Fruit fly (Drosophila melanogaster) whole organism, prepupa: ENCODE measurements around the gene CG15465.

ENCODE experiments used
- Blimp-1 ChIP-seq: fragments of 200-800 bp; sonication (Bioruptor generic); optimal IDR thresholded peaks from 3 replicates; lab custom pipeline; 2017; ENCODE audit warnings: missing biosample characterization, missing genetic modification characterization, mild to moderate bottlenecking, moderate library complexity, missing genetic modification reagents
- CG10631 ChIP-seq: fragments of 200-800 bp; sonication (Bioruptor generic); optimal IDR thresholded peaks from 2 replicates; lab custom pipeline; 2016; ENCODE audit warnings: missing biosample characterization, missing genetic modification characterization
- CG10669 ChIP-seq: fragments of 200-800 bp; sonication (Bioruptor generic); optimal IDR thresholded peaks from 3 replicates; lab custom pipeline; 2018; ENCODE audit warnings: missing biosample characterization, mild to moderate bottlenecking, missing genetic modification characterization, moderate library complexity
- CG11294 ChIP-seq: fragments of 200-800 bp; sonication (Bioruptor generic); IDR thresholded peaks from 2 replicates; pipeline ENCODE4 v1.3.6; 2022; ENCODE audit warnings: missing biosample characterization, missing genetic modification characterization
- CG11902 ChIP-seq: fragments of 200-800 bp; sonication (Bioruptor generic); optimal IDR thresholded peaks from 3 replicates; lab custom pipeline; 2016; ENCODE audit warnings: missing biosample characterization, missing genetic modification characterization
- CG15336 ChIP-seq: fragments of 200-800 bp; sonication (Bioruptor generic); IDR thresholded peaks from 2 replicates; pipeline ENCODE4 v1.3.6; 2022; ENCODE audit warnings: missing biosample characterization, missing genetic modification characterization
- CG1621 ChIP-seq: fragments of 200-800 bp; sonication (Bioruptor generic); optimal IDR thresholded peaks from 3 replicates; lab custom pipeline; 2018; ENCODE audit warnings: missing biosample characterization, mild to moderate bottlenecking, missing genetic modification characterization
- CG16779 ChIP-seq: fragments of 200-800 bp; sonication (Bioruptor generic); optimal IDR thresholded peaks from 3 replicates; lab custom pipeline; 2017; ENCODE audit warnings: missing biosample characterization, mild to moderate bottlenecking, missing genetic modification characterization
- CG3032 ChIP-seq: fragments of 200-800 bp; optimal IDR thresholded peaks from 2 replicates; lab custom pipeline; 2019; ENCODE audit warnings: missing biosample characterization, mild to moderate bottlenecking, missing genetic modification characterization, moderate library complexity
- CG31627 ChIP-seq: fragments of 200-800 bp; sonication (Bioruptor generic); optimal IDR thresholded peaks from 3 replicates; lab custom pipeline; 2016; ENCODE audit warnings: missing biosample characterization, missing genetic modification characterization
- CG32006 ChIP-seq: fragments of 200-800 bp; sonication (Bioruptor generic); optimal IDR thresholded peaks from 3 replicates; lab custom pipeline; 2017; ENCODE audit warnings: missing biosample characterization, mild to moderate bottlenecking, missing genetic modification characterization
- CG6163 ChIP-seq: fragments of 200-800 bp; sonication (Bioruptor generic); IDR thresholded peaks from 3 replicates; pipeline ENCODE4 v1.3.6; 2022; ENCODE audit warnings: missing biosample characterization, missing genetic modification characterization
- CG6792 ChIP-seq: fragments of 200-800 bp; sonication (Bioruptor generic); optimal IDR thresholded peaks from 3 replicates; lab custom pipeline; 2016; ENCODE audit warnings: missing biosample characterization, missing genetic modification characterization
- CG6808 ChIP-seq: fragments of 200-800 bp; sonication (Bioruptor generic); optimal IDR thresholded peaks from 3 replicates; lab custom pipeline; 2017; ENCODE audit warnings: missing biosample characterization, missing genetic modification characterization, mild to moderate bottlenecking, moderate library complexity, missing genetic modification reagents
- CG8119 ChIP-seq: fragments of 200-800 bp; sonication (Bioruptor generic); IDR thresholded peaks from 3 replicates; pipeline ENCODE4 v1.3.6; 2022; ENCODE audit warnings: missing biosample characterization, missing genetic modification characterization
- CG8319 ChIP-seq: fragments of 200-800 bp; sonication (Bioruptor generic); optimal IDR thresholded peaks from 3 replicates; lab custom pipeline; 2016; ENCODE audit warnings: missing biosample characterization, missing genetic modification characterization
- CG8632 ChIP-seq: fragments of 200-800 bp; sonication (Bioruptor generic); optimal IDR thresholded peaks from 3 replicates; lab custom pipeline; 2016; ENCODE audit warnings: missing biosample characterization, missing genetic modification characterization
- CG9139 ChIP-seq: fragments of 200-800 bp; sonication (Bioruptor generic); optimal IDR thresholded peaks from 3 replicates; lab custom pipeline; 2017; ENCODE audit warnings: missing biosample characterization, mild to moderate bottlenecking, missing genetic modification characterization
- Eip75B ChIP-seq: fragments of 200-800 bp; sonication (Bioruptor generic); optimal IDR thresholded peaks from 3 replicates; lab custom pipeline; 2016; ENCODE audit warnings: missing biosample characterization, missing genetic modification characterization
- Eip78C ChIP-seq: fragments of 200-800 bp; sonication (Bioruptor generic); peaks from one replicate; lab custom pipeline; 2016; ENCODE audit warnings: missing biosample characterization, missing genetic modification characterization
- Eip93F ChIP-seq: fragments of 200-800 bp; sonication (Bioruptor generic); optimal IDR thresholded peaks from 2 replicates; lab custom pipeline; 2016; ENCODE audit warnings: missing biosample characterization, mild to moderate bottlenecking, missing genetic modification characterization
- Ets21C ChIP-seq: fragments of 200-800 bp; sonication (Bioruptor generic); optimal IDR thresholded peaks from 3 replicates; lab custom pipeline; 2016; ENCODE audit warnings: missing biosample characterization, missing genetic modification characterization
- Gug ChIP-seq: fragments of 200-800 bp; sonication (Bioruptor generic); IDR thresholded peaks from 2 replicates; pipeline ENCODE4 v1.3.6; 2022; ENCODE audit warnings: missing biosample characterization, missing genetic modification characterization
- Hr38 ChIP-seq: sonication (Bioruptor generic); optimal IDR thresholded peaks from 2 replicates; lab custom pipeline; 2016; ENCODE audit warnings: missing biosample characterization, missing genetic modification characterization
- Hr39 ChIP-seq: fragments of 200-800 bp; sonication (Bioruptor generic); optimal IDR thresholded peaks from 2 replicates; lab custom pipeline; 2016; ENCODE audit warnings: missing biosample characterization, missing genetic modification characterization
- Hr4 ChIP-seq: fragments of 200-800 bp; sonication (Bioruptor generic); optimal IDR thresholded peaks from 3 replicates; lab custom pipeline; 2016; ENCODE audit warnings: missing biosample characterization, missing genetic modification characterization
- Lpt ChIP-seq: fragments of 200-800 bp; sonication (Bioruptor generic); optimal IDR thresholded peaks from 3 replicates; lab custom pipeline; 2016; ENCODE audit warnings: missing biosample characterization, missing genetic modification characterization
- Met ChIP-seq: fragments of 200-800 bp; sonication (Bioruptor generic); optimal IDR thresholded peaks from 3 replicates; lab custom pipeline; 2016; ENCODE audit warnings: missing biosample characterization, missing genetic modification characterization
- OdsH ChIP-seq: fragments of 200-800 bp; sonication (Bioruptor generic); optimal IDR thresholded peaks from 3 replicates; lab custom pipeline; 2016; ENCODE audit warnings: missing biosample characterization, missing genetic modification characterization
- Smox ChIP-seq: fragments of 200-800 bp; sonication (Bioruptor generic); optimal IDR thresholded peaks from 3 replicates; lab custom pipeline; 2016; ENCODE audit warnings: missing biosample characterization, missing genetic modification characterization
- Sox102F ChIP-seq: fragments of 200-800 bp; sonication (Bioruptor generic); optimal IDR thresholded peaks from 2 replicates; lab custom pipeline; 2016; ENCODE audit warnings: missing biosample characterization, mild to moderate bottlenecking, missing genetic modification characterization
- achi ChIP-seq: fragments of 200-800 bp; sonication (Bioruptor generic); optimal IDR thresholded peaks from 3 replicates; lab custom pipeline; 2016; ENCODE audit warnings: missing biosample characterization, missing genetic modification characterization
- acj6 ChIP-seq: fragments of 200-800 bp; sonication (Bioruptor generic); optimal IDR thresholded peaks from 3 replicates; lab custom pipeline; 2016; ENCODE audit warnings: missing biosample characterization, missing genetic modification characterization
- cyc ChIP-seq: fragments of 200-800 bp; sonication (Bioruptor generic); optimal IDR thresholded peaks from 3 replicates; lab custom pipeline; 2016; ENCODE audit warnings: missing biosample characterization, missing genetic modification characterization
- dac ChIP-seq: fragments of 200-800 bp; sonication (Bioruptor generic); optimal IDR thresholded peaks from 2 replicates; lab custom pipeline; 2017; ENCODE audit warnings: missing biosample characterization, mild to moderate bottlenecking, missing genetic modification characterization
- dsx ChIP-seq: fragments of 200-800 bp; optimal IDR thresholded peaks from 3 replicates; lab custom pipeline; 2019; ENCODE audit warnings: missing biosample characterization, mild to moderate bottlenecking, missing genetic modification characterization, moderate library complexity; ENCODE audit not compliant: poor library complexity, severe bottlenecking
- eg ChIP-seq: fragments of 200-800 bp; sonication (Bioruptor generic); IDR thresholded peaks from 3 replicates; pipeline ENCODE4 v1.3.6; 2022; ENCODE audit warnings: missing biosample characterization, missing genetic modification characterization
- esn ChIP-seq: fragments of 200-800 bp; sonication (Bioruptor generic); optimal IDR thresholded peaks from 2 replicates; lab custom pipeline; 2016; ENCODE audit warnings: missing biosample characterization, mild to moderate bottlenecking, missing genetic modification characterization, moderate library complexity
- fkh ChIP-seq: fragments of 200-800 bp; sonication (Bioruptor generic); optimal IDR thresholded peaks from 3 replicates; lab custom pipeline; 2017; ENCODE audit warnings: missing biosample characterization, mild to moderate bottlenecking, missing genetic modification characterization, moderate library complexity
- pdm3 ChIP-seq: fragments of 200-800 bp; sonication (Bioruptor generic); optimal IDR thresholded peaks from 3 replicates; lab custom pipeline; 2016; ENCODE audit warnings: missing biosample characterization, missing genetic modification characterization
- salr ChIP-seq, 2 experiments: fragments of 200-800 bp; sonication (Bioruptor generic); optimal IDR thresholded peaks; 3 replicates each; lab custom pipeline; 2016 to 2018; ENCODE audit warnings: missing biosample characterization in 2 of 2, missing genetic modification characterization in 2 of 2, mild to moderate bottlenecking in 1 of 2
- spab ChIP-seq: fragments of 200-800 bp; sonication (Bioruptor generic); optimal IDR thresholded peaks from 2 replicates; lab custom pipeline; 2017; ENCODE audit warnings: missing biosample characterization, mild to moderate bottlenecking, missing genetic modification characterization, missing genetic modification reagents
- ss ChIP-seq, 2 experiments: fragments of 200-800 bp; sonication (Bioruptor generic); optimal IDR thresholded peaks; 2 replicates in 1 of 2; 3 replicates in 1 of 2; lab custom pipeline; 2017 to 2018; ENCODE audit warnings: mild to moderate bottlenecking in 2 of 2, missing biosample characterization in 2 of 2, missing genetic modification characterization in 2 of 2, moderate library complexity in 1 of 2
- svp ChIP-seq: fragments of 200-800 bp; sonication (Bioruptor generic); peaks from one replicate; lab custom pipeline; 2016; ENCODE audit warnings: missing biosample characterization, missing genetic modification characterization

Gene CG15465

DNA sequence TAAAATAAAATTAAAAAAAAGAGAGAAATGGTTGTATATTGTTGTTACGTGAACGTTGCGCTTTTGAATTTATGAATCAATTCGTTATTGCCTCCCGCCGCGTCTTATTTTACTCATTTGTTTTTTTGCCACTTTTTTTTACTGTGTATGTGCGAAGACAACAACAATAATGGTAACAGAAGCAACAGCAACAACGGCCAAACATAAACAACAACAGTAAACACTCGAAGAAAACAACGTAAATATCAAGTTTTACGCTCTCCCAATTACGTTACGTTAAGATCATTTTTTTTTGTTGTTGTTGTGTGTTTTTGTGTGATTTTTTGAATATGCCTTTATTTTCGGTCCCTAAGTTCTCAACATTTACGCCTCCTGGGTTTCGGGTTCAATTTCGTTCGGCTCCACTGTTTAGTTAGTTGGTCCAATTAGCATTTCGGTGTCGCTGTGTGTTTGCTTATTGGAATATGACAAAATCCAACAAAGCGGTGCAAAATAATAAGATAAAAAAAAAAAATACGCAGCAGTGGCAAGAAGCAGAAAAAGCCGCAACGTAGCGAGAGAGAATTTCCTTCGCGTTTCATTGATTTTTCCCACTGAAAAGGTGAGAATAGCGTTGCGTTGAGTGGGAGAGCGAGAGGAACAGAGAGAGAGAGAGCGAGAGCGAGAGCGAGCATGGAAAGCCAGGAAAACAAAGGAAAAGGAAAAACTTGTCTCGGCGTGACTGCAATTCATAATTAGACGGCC is 577 bp downstream of the CG15465 start (continued):
- peak; percentile 57 for TF ChIP-seq esn (GFP tag; lab: Kevin White, UChicago)
- TF ChIP-seq OdsH (GFP tag; lab: Kevin White, UChicago), result peak; percentile 33
- peak; percentile 61 for TF ChIP-seq Hr4 (GFP tag; lab: Kevin White, UChicago)
- TF ChIP-seq dac, result peak; percentile 36
- 0 out of 3 replicates have a peak, but pooled peaks have one; percentile 60 for TF ChIP-seq CG6163 (GFP tag; lab: Robert Waterston, UW)
- TF ChIP-seq acj6, result peak; percentile 44
- TF ChIP-seq achi, result peak; percentile 62
- TF ChIP-seq Eip75B (GFP tag; lab: Kevin White, UChicago), result peak; percentile 15
- no peak for TF ChIP-seq CG11902 (GFP tag; lab: Kevin White, UChicago)
- no peak for TF ChIP-seq CG9139 (GFP tag; lab: Kevin White, UChicago)

DNA sequence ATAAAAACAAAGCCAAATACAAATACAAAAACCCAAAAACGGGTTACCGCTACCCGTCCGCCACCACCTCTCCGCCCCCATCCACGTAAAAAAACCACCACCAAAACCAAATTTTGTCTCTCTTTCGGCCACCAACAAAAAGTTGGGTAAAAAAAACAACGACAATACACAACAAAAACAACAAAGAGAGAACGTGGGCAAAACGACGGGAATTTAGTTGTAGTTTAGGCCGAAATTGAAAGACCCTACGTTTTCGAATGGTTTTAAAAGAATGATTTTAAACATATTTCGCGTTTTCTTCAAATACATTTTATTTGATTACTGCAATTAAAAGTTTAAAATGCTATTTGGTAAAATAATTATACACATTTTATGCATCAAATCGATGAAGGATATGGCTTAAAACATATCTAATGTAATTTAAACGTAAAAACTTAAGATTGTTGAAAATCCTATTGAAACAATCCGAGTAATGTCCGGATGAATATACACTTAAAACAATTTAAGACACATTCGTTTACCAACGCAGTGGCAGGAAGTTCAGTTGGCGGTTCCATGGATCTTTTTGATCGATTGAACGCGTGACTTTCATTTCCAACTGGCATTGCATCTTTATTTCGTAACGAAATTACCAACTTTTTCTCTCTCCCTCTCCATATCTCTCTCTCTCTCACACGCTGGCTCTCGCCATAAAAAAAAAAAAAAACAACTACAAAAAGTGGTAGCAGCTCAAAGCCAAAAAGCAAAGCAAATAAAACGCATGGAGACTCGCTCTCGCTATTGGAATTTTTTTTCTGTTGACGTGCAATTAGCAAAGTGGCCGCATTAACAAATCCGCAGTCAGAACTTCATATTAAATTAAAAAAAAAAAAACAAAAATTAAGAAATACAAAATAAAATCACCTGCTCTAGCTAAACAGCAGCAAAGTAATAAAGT is 1.4 kb downstream of the CG15465 start:
- TF ChIP-seq CG6808 (peak; percentile 79), Hr38 (GFP tag; lab: Kevin White, UChicago) (no peak), cyc (GFP tag; lab: Kevin White, UChicago) (peak; percentile 59), OdsH (GFP tag; lab: Kevin White, UChicago) (peak; percentile 74), CG8319 (GFP tag; lab: Kevin White, UChicago) (peak; percentile 44), fkh (no peak), Sox102F (GFP tag; lab: Kevin White, UChicago) (peak; percentile 53), Met (GFP tag; lab: Kevin White, UChicago) (peak; percentile 76), CG11902 (GFP tag; lab: Kevin White, UChicago) (peak; percentile 42), CG16779 (tag; lab: Kevin White, UChicago) (peak; percentile 64), CG32006 (GFP tag; lab: Kevin White, UChicago) (peak; percentile 89), CG31627 (GFP tag; lab: Kevin White, UChicago) (peak; percentile 73), ss (GFP tag; optimal IDR thresholded peaks at IDR 0.05; lab: Kevin White, UChicago) (peak; percentile 74 to 76), eg (GFP tag; lab: Robert Waterston, UW) (peak; percentile 89), Eip93F (GFP tag; lab: Kevin White, UChicago) (no peak), acj6 (peak; percentile 59), CG11294 (GFP tag; lab: Robert Waterston, UW) (no peak), CG8119 (GFP tag; lab: Robert Waterston, UW) (peak; percentile 70; the same call in 1 of the 3 replicates), CG10631 (GFP tag; lab: Kevin White, UChicago) (peak; percentile 56), dsx (GFP tag; lab: Kevin White, UChicago) (peak; percentile 24), Hr39 (GFP tag; lab: Kevin White, UChicago) (peak; percentile 77), dac (peak; percentile 58), CG15336 (peak; percentile 65), pdm3 (GFP tag; lab: Kevin White, UChicago) (peak; percentile 65), Lpt (GFP tag; lab: Kevin White, UChicago) (peak; percentile 67), CG10669 (peak; percentile 50), Smox (GFP tag; lab: Kevin White, UChicago) (peak; percentile 72), CG1621 (tag; lab: Kevin White, UChicago) (peak; percentile 46), CG6792 (peak; percentile 64), CG3032 (tag; lab: Kevin White, UChicago) (peak; percentile 47), svp (peak; percentile 76), CG9139 (GFP tag; lab: Kevin White, UChicago) (peak; percentile 66), salr (GFP tag; optimal IDR thresholded peaks at IDR 0.05; lab: Kevin White, UChicago) (peak; percentile 11 to 72), Ets21C (GFP tag; lab: Kevin White, UChicago) (peak; percentile 59), Blimp-1 (GFP tag; lab: Kevin White, UChicago) (peak; percentile 32), Gug (GFP tag; lab: Robert Waterston, UW) (no peak), Eip78C (GFP tag; lab: Kevin White, UChicago) (peak; percentile 92), CG6163 (GFP tag; lab: Robert Waterston, UW) (peak; percentile 88), esn (GFP tag; lab: Kevin White, UChicago) (peak; percentile 75), spab (GFP tag; lab: Kevin White, UChicago) (peak; percentile 48), Eip75B (GFP tag; lab: Kevin White, UChicago) (peak; percentile 59), CG8632 (peak; percentile 40)
